Worm (Caenorhabditis elegans): ENCODE measurements around the gene C25F9.15.

DNA sequence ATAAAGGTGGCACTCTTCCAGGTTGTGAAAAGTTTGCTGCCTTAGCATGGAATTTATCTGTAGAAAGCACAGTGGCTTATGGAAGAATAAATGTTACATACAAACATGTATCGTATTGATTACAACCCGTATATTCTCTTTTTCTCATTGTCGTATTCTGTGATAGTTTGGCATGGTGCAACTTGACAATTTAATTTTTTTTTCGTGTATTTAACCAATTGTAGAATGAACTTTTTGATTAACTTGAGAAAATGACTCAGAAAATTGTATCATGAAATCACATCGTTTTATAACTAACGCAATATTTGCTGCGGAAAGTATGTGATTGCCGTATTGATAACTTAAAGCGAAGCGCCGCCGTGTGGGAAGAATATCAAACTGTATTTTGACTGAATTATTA lies 39.2 kb downstream of the C25F9.15 start, which contains the start of gene Y43F8B.24:
- TF ChIP-seq pha-2 (tag; optimal IDR thresholded peaks at IDR 0.05) (no peak), pat-9 (tag; optimal IDR thresholded peaks at IDR 0.05) (no peak), K02D7.2 (tag; optimal IDR thresholded peaks at IDR 0.05) (no peak), sdc-2 (tag; optimal IDR thresholded peaks at IDR 0.05) (no peak), ama-1 (optimal IDR thresholded peaks at IDR 0.05) (no peak), fkh-6 (tag; optimal IDR thresholded peaks at IDR 0.05) (no peak), pax-1 (tag; optimal IDR thresholded peaks at IDR 0.05) (no peak), hlh-6 (tag; optimal IDR thresholded peaks at IDR 0.05) (no peak), ceh-45 (GFP tag; IDR thresholded peaks at IDR 0.05) (no peak)

All from whole organism, late embryonic.